Fruit fly (Drosophila melanogaster): ENCODE results near the gene Gas41.

Gene Gas41

DNA sequence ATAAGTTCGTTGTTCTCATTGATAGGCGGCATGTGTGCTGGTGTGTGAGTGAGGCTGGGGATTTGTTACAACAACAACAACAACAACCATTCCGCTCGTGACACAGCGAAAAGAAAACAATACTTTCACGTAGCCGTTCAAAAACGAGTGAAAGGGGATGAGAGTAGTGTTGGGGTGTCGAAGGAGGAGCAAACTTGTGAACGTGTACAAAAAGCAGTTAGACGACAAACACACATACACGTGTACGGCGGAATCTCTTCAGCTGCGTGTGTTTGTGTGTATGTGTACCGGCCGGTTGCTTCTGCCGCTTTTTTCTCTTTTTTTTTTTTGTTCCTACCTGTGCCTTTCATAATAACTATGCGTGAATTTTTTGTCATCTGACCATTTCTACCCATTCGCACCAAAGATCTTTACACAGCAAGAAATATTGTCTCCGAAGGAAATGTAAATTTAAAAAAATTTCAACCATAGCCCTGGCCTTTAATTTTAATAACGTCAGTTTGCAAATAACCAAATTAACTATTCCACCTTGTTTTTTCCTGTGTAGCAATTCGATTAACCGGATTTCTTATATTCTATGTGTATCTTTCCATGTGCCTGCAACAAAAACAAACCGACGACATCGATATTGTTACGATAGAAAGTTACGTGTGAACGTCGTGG is 27.8 kb downstream of the Gas41 start (continued):
- TF ChIP-seq CG7786 (GFP tag; optimal IDR thresholded peaks at IDR 0.05) (peak; percentile 54), nom (GFP tag; optimal IDR thresholded peaks at IDR 0.05) (peak; percentile 49), maf-S (GFP tag; optimal IDR thresholded peaks at IDR 0.05) (peak; percentile 57), rib (GFP tag; IDR thresholded peaks at IDR 0.05) (peak; percentile 46; the same call in 1 of the 2 replicates), PHDP (tag; optimal IDR thresholded peaks at IDR 0.05) (peak; percentile 60), Med (GFP tag) (peak; percentile 93), vnd (GFP tag; IDR thresholded peaks at IDR 0.05; ENCODE audit: partially characterized antibody) (no peak), CG10431 (GFP tag; optimal IDR thresholded peaks at IDR 0.05) (peak; percentile 41), CkIIα-i1 (GFP tag; IDR thresholded peaks at IDR 0.05) (no peak), lilli (GFP tag; optimal IDR thresholded peaks at IDR 0.05) (peak; percentile 71), CG12071 (GFP tag; optimal IDR thresholded peaks at IDR 0.05) (no peak), esg (GFP tag; conservative IDR thresholded peaks at IDR 0.05) (no peak), Atf-2 (GFP tag; optimal IDR thresholded peaks at IDR 0.05) (peak; percentile 64), fd3F (GFP tag; optimal IDR thresholded peaks at IDR 0.05) (peak; percentile 34), CG10462 (GFP tag; optimal IDR thresholded peaks at IDR 0.05) (peak; percentile 46), HLH3B (GFP tag; IDR thresholded peaks at IDR 0.05) (peak; percentile 81; the same call in 1 of the 2 replicates), sna (GFP tag; IDR thresholded peaks at IDR 0.05; ENCODE audit: partially characterized antibody) (no peak), vfl (GFP tag; optimal IDR thresholded peaks at IDR 0.05) (peak; percentile 45), CG17359 (tag; optimal IDR thresholded peaks at IDR 0.05) (peak; percentile 83), jing (GFP tag; optimal IDR thresholded peaks at IDR 0.05) (no peak), CG6813 (GFP tag; optimal IDR thresholded peaks at IDR 0.05) (no peak), CG11560 (tag; IDR thresholded peaks at IDR 0.05) (no peak), klu (GFP tag; IDR thresholded peaks at IDR 0.05) (no peak), sob (GFP tag; IDR thresholded peaks at IDR 0.05) (peak; percentile 74; the same call in 1 of the 2 replicates), stwl (tag; optimal IDR thresholded peaks at IDR 0.05) (no peak), abd-A (tag; optimal IDR thresholded peaks at IDR 0.05) (no peak), ac (GFP tag; optimal IDR thresholded peaks at IDR 0.05) (no peak), CG17612 (GFP tag; IDR thresholded peaks at IDR 0.05) (no peak), Usf (GFP tag; optimal IDR thresholded peaks at IDR 0.05) (peak; percentile 8), CG10274 (GFP tag; optimal IDR thresholded peaks at IDR 0.05) (no peak), CG12744 (GFP tag; optimal IDR thresholded peaks at IDR 0.05) (peak; percentile 58), CG2678 (tag; optimal IDR thresholded peaks at IDR 0.05) (no peak), CG43689 (GFP tag; IDR thresholded peaks at IDR 0.05) (no peak), CG17361 (GFP tag; IDR thresholded peaks at IDR 0.05) (0 out of 3 replicates have a peak, but pooled peaks have one; percentile 58), CG12769 (tag; optimal IDR thresholded peaks at IDR 0.05) (peak; percentile 61), dpn (GFP tag; optimal IDR thresholded peaks at IDR 0.05) (peak; percentile 59 to 75), zen (tag; optimal IDR thresholded peaks at IDR 0.05) (peak; percentile 70), slou (GFP tag; optimal IDR thresholded peaks at IDR 0.05) (no peak), dimm (GFP tag; IDR thresholded peaks at IDR 0.05) (no peak; the same call in 1 of the 2 replicates), Sin3A (optimal IDR thresholded peaks at IDR 0.05) (no peak), Hmx (GFP tag; optimal IDR thresholded peaks at IDR 0.05) (no peak), Ravus (GFP tag; IDR thresholded peaks at IDR 0.05) (peak; percentile 5), ems (GFP tag; optimal IDR thresholded peaks at IDR 0.05) (peak; percentile 64), Bgb (GFP tag; IDR thresholded peaks at IDR 0.05; ENCODE audit: partially characterized antibody) (no peak), zf30C (GFP tag; optimal IDR thresholded peaks at IDR 0.05) (peak; percentile 89), CG1792 (GFP tag; optimal IDR thresholded peaks at IDR 0.05) (peak; percentile 57), CG5953 (GFP tag; IDR thresholded peaks at IDR 0.05) (peak; percentile 76), gt (GFP tag; IDR thresholded peaks at IDR 0.05) (no peak; the same call in 1 of the 2 replicates), h (optimal IDR thresholded peaks at IDR 0.05) (no peak), org-1 (GFP tag; optimal IDR thresholded peaks at IDR 0.05) (peak; percentile 48), CG10565 (GFP tag; optimal IDR thresholded peaks at IDR 0.05) (no peak)

Measured in whole organism, embryonic.